Worm (Caenorhabditis elegans): Measurements from ENCODE around the gene igcm-2.

Gene igcm-2

ce11 chrX:6419113-6419512 is 27.7 kb upstream of the igcm-2 start:
- TF ChIP-seq ceh-24 (tag; optimal IDR thresholded peaks at IDR 0.05) (no peak), unc-42 (tag; optimal IDR thresholded peaks at IDR 0.05) (peak; percentile 81), hlh-6 (tag; optimal IDR thresholded peaks at IDR 0.05) (no peak), K02D7.2 (tag; optimal IDR thresholded peaks at IDR 0.05) (no peak), syd-9 (tag; optimal IDR thresholded peaks at IDR 0.05) (no peak), T23F11.4 (GFP tag; optimal IDR thresholded peaks at IDR 0.05) (no peak), hlh-30 (tag; optimal IDR thresholded peaks at IDR 0.05; ENCODE audit: insufficient read depth) (no peak), ceh-48 (tag; optimal IDR thresholded peaks at IDR 0.05) (no peak)

ce11 chrX:6416357-6417087 is 25.1 kb upstream of the igcm-2 start, which contains the start of gene T22E5.6:
TSS of gene T22E5.6 (minus strand) at chrX:6416407.
- TF ChIP-seq ttx-3 (tag; optimal IDR thresholded peaks at IDR 0.05), result no peak
- TF ChIP-seq syd-9 (tag; optimal IDR thresholded peaks at IDR 0.05), result no peak
- no peak for TF ChIP-seq hlh-13 (GFP tag; optimal IDR thresholded peaks at IDR 0.05)

ce11 chrX:6413583-6413982 is 22.2 kb upstream of the igcm-2 start:
- TF ChIP-seq K09A11.1 (tag; optimal IDR thresholded peaks at IDR 0.05; ENCODE audit: insufficient read depth) (no peak), pha-2 (tag; optimal IDR thresholded peaks at IDR 0.05) (no peak), tbx-2 (tag; optimal IDR thresholded peaks at IDR 0.05) (no peak), lim-6 (tag; optimal IDR thresholded peaks at IDR 0.05) (no peak), sdc-2 (tag; optimal IDR thresholded peaks at IDR 0.05) (no peak), T23F11.4 (GFP tag; optimal IDR thresholded peaks at IDR 0.05) (no peak), mec-3 (tag; optimal IDR thresholded peaks at IDR 0.05; ENCODE audit: borderline replicate concordance) (no peak), nhr-232 (tag; optimal IDR thresholded peaks at IDR 0.05) (no peak), ceh-34 (tag; optimal IDR thresholded peaks at IDR 0.05) (no peak), dmd-4 (tag; optimal IDR thresholded peaks at IDR 0.05; ENCODE audit: borderline replicate concordance) (no peak)

ce11 chrX:6412575-6412974 is 21.2 kb upstream of the igcm-2 start, which contains the start of gene T22E5.1:
TSS of gene T22E5.1 (plus strand) at chrX:6412875.
- TF ChIP-seq dmd-4 (tag; optimal IDR thresholded peaks at IDR 0.05; ENCODE audit: borderline replicate concordance) (no peak), pqm-1 (tag; optimal IDR thresholded peaks at IDR 0.05) (no peak), ama-1 (optimal IDR thresholded peaks at IDR 0.05) (no peak), ceh-24 (tag; optimal IDR thresholded peaks at IDR 0.05) (no peak), ceh-45 (GFP tag; IDR thresholded peaks at IDR 0.05) (no peak), ceh-14 (tag; optimal IDR thresholded peaks at IDR 0.05) (no peak), elt-2 (tag; optimal IDR thresholded peaks at IDR 0.05) (no peak), ets-4 (tag; optimal IDR thresholded peaks at IDR 0.05) (no peak), ceh-30 (tag; optimal IDR thresholded peaks at IDR 0.05) (no peak), hlh-8 (tag; optimal IDR thresholded peaks at IDR 0.05) (no peak), fax-1 (tag; optimal IDR thresholded peaks at IDR 0.05) (no peak), F13H6.1 (tag; optimal IDR thresholded peaks at IDR 0.05) (no peak)

DNA sequence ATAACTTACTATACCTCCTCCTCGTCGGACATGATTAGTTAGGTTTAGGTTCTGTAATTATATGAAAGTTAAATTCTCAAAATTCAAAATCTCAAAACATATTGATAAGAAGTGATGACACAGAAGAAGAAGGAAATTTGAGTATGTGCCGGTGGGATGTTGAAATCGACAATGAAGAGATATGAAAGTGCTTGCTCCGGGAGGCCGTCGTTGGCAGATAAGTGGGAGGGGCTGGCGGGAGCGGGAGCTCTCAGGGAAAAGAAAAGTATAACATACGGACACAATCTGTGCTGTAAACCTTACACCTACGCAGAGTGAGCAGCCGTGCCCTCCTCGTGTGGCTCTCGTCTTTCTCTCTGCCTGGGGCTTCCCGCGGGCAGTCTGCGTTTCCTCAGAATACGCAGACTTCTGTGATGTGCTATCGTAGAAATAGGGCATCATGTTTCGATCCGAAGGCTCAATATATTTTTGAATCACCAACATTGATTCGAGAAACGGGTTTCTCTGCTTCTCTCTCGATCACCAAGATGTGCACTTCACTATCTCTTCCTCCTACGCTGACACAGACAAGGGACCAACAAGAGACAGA is 18.9 kb upstream of the igcm-2 start, which contains the start of gene mup-2:
Gene mup-2, minus strand, starts transcription at position 51 of the 589 bp plus-strand sequence.
- TF ChIP-seq ceh-31 (tag; optimal IDR thresholded peaks at IDR 0.05), result no peak
- TF ChIP-seq ttx-3 (tag; optimal IDR thresholded peaks at IDR 0.05), result no peak
- no peak for TF ChIP-seq odd-2 (tag; optimal IDR thresholded peaks at IDR 0.05)
- peak; percentile 19 for TF ChIP-seq nfya-1 (tag; optimal IDR thresholded peaks at IDR 0.05)
- TF ChIP-seq rnt-1 (tag; optimal IDR thresholded peaks at IDR 0.05), result peak; percentile 43
- TF ChIP-seq ceh-18 (tag; optimal IDR thresholded peaks at IDR 0.05), result peak; percentile 89
- TF ChIP-seq gmeb-2 (tag; optimal IDR thresholded peaks at IDR 0.05), result no peak
- no peak for TF ChIP-seq npax-4 (tag; optimal IDR thresholded peaks at IDR 0.05)
- peak; percentile 74 for TF ChIP-seq ceh-34 (tag; optimal IDR thresholded peaks at IDR 0.05)
- no peak for TF ChIP-seq fkh-10 (GFP tag; optimal IDR thresholded peaks at IDR 0.05)
- no peak for TF ChIP-seq ceh-30 (tag; optimal IDR thresholded peaks at IDR 0.05)
- TF ChIP-seq unc-55 (GFP tag; optimal IDR thresholded peaks at IDR 0.05), result no peak
- TF ChIP-seq F13H6.1 (tag; optimal IDR thresholded peaks at IDR 0.05), result peak; percentile 15
- TF ChIP-seq unc-3 (GFP tag; conservative IDR thresholded peaks at IDR 0.05), result no peak
- TF ChIP-seq unc-3 (tag; optimal IDR thresholded peaks at IDR 0.05), result no peak
- peak; percentile 32 for TF ChIP-seq syd-9 (tag; optimal IDR thresholded peaks at IDR 0.05)
- no peak for TF ChIP-seq hlh-13 (GFP tag; optimal IDR thresholded peaks at IDR 0.05)
- no peak for TF ChIP-seq ceh-19 (GFP tag; optimal IDR thresholded peaks at IDR 0.05)
- TF ChIP-seq sdc-2 (tag; optimal IDR thresholded peaks at IDR 0.05), result no peak
- TF ChIP-seq pha-2 (tag; optimal IDR thresholded peaks at IDR 0.05), result no peak
- no peak for TF ChIP-seq nhr-232 (tag; optimal IDR thresholded peaks at IDR 0.05)
- no peak for TF ChIP-seq madf-2 (tag; optimal IDR thresholded peaks at IDR 0.05)
- TF ChIP-seq tbx-7 (tag; optimal IDR thresholded peaks at IDR 0.05), result no peak
- TF ChIP-seq ceh-14 (tag; optimal IDR thresholded peaks at IDR 0.05), result peak; percentile 24

All from whole organism, late embryonic.